Worm (Caenorhabditis elegans): ENCODE measurements around the gene Y60C6A.2.

Y60C6A.2 gene

ce11 chrV:4754684-4755211 is 30.5 kb downstream of the Y60C6A.2 start:
- TF ChIP-seq egl-43 (GFP tag; IDR thresholded peaks at IDR 0.05) (peak; percentile 8; the same call in 1 of the 2 replicates), nhr-102 (tag; optimal IDR thresholded peaks at IDR 0.05) (no peak), set-16 (GFP tag; IDR thresholded peaks at IDR 0.05) (peak; percentile 91), lin-38 (GFP tag; IDR thresholded peaks at IDR 0.05) (0 out of 2 replicates have a peak, but pooled peaks have one; percentile 10), pha-4 (GFP tag; IDR thresholded peaks at IDR 0.05) (peak; percentile 16; the same call in 1 of the 2 replicates), pha-4 (tag; optimal IDR thresholded peaks at IDR 0.05) (no peak)

ce11 chrV:4754123-4754522 is 31.1 kb downstream of the Y60C6A.2 start, which contains the start of gene hil-4:
TSS of gene hil-4 (plus strand) at chrV:4754313.
- no peak for TF ChIP-seq lin-39 (tag; optimal IDR thresholded peaks at IDR 0.05)
- TF ChIP-seq ceh-44 (GFP tag; IDR thresholded peaks at IDR 0.05) = peak; percentile 54; the same call in 1 of the 2 replicates
- TF ChIP-seq lim-7 (GFP tag; IDR thresholded peaks at IDR 0.05) = peak; percentile 45; the same call in 1 of the 2 replicates
- no peak for TF ChIP-seq ama-1 (optimal IDR thresholded peaks at IDR 0.05)
- TF ChIP-seq arid-1 (GFP tag; conservative IDR thresholded peaks at IDR 0.05) = no peak
- 0 out of 2 replicates have a peak, but pooled peaks have one; percentile 67 for TF ChIP-seq egl-43 (GFP tag; IDR thresholded peaks at IDR 0.05)
- no peak for TF ChIP-seq madf-5 (GFP tag; IDR thresholded peaks at IDR 0.05)
- TF ChIP-seq aly-2 (tag; optimal IDR thresholded peaks at IDR 0.05) = no peak
- TF ChIP-seq Y48G9A.11 (GFP tag; IDR thresholded peaks at IDR 0.05) = peak; percentile 59
- no peak for TF ChIP-seq T20F7.1 (GFP tag; optimal IDR thresholded peaks at IDR 0.05)
- TF ChIP-seq unc-130 (GFP tag; optimal IDR thresholded peaks at IDR 0.05) = peak; percentile 7
- no peak for TF ChIP-seq nhr-237 (tag; optimal IDR thresholded peaks at IDR 0.05)
- 0 out of 2 replicates have a peak, but pooled peaks have one; percentile 25 for TF ChIP-seq snpc-1.2 (GFP tag; IDR thresholded peaks at IDR 0.05)
- TF ChIP-seq aha-1 (tag) = peak; percentile 73
- no peak for TF ChIP-seq ZK337.2 (GFP tag; IDR thresholded peaks at IDR 0.05)
- peak; percentile 22; the same call in 1 of the 2 replicates for TF ChIP-seq lin-38 (GFP tag; IDR thresholded peaks at IDR 0.05)
- TF ChIP-seq mdt-29 (GFP tag; IDR thresholded peaks at IDR 0.05) = no peak
- TF ChIP-seq F49E8.2 (tag; optimal IDR thresholded peaks at IDR 0.05; ENCODE audit: borderline replicate concordance) = no peak
- TF ChIP-seq cey-2 (tag; optimal IDR thresholded peaks at IDR 0.05; ENCODE audit: borderline replicate concordance, insufficient read depth) = no peak
- no peak for TF ChIP-seq ceh-62 (tag; optimal IDR thresholded peaks at IDR 0.05)

ce11 chrV:4750294-4750693 is 34.9 kb downstream of the Y60C6A.2 start, which contains the start of gene C18G1.6:
TSS of gene C18G1.6 (plus strand) at chrV:4750594.
- TF ChIP-seq spr-1 (tag; optimal IDR thresholded peaks at IDR 0.05) = no peak
- TF ChIP-seq ceh-82 (tag; optimal IDR thresholded peaks at IDR 0.05) = no peak
- TF ChIP-seq tra-1 (GFP tag; IDR thresholded peaks at IDR 0.05) = no peak
- no peak for TF ChIP-seq ZK546.5 (tag; optimal IDR thresholded peaks at IDR 0.05)
- no peak for TF ChIP-seq lin-1 (GFP tag; IDR thresholded peaks at IDR 0.05)
- no peak for TF ChIP-seq pha-4 (GFP tag; IDR thresholded peaks at IDR 0.05)
- TF ChIP-seq pha-4 (tag; optimal IDR thresholded peaks at IDR 0.05) = no peak
- no peak for TF ChIP-seq daf-19 (GFP tag; conservative IDR thresholded peaks at IDR 0.05)
- TF ChIP-seq zip-11 (GFP tag; IDR thresholded peaks at IDR 0.05) = no peak
- no peak for TF ChIP-seq zfp-2 (tag; optimal IDR thresholded peaks at IDR 0.05)
- no peak for TF ChIP-seq dve-1 (tag; optimal IDR thresholded peaks at IDR 0.05; ENCODE audit: insufficient read depth)
- TF ChIP-seq unc-62 (GFP tag; optimal IDR thresholded peaks at IDR 0.05 in 1 of 2) = no peak
- TF ChIP-seq unc-62 (tag; optimal IDR thresholded peaks at IDR 0.05) = no peak
- TF ChIP-seq D1046.2 (GFP tag; IDR thresholded peaks at IDR 0.05) = no peak
- no peak for TF ChIP-seq hif-1 (tag; optimal IDR thresholded peaks at IDR 0.05)
- no peak for TF ChIP-seq F26F4.8 (GFP tag; conservative IDR thresholded peaks at IDR 0.05)
- no peak for TF ChIP-seq nhr-6 (tag; optimal IDR thresholded peaks at IDR 0.05)
- no peak for TF ChIP-seq mes-2 (tag; optimal IDR thresholded peaks at IDR 0.05; ENCODE audit: poor library complexity, severe bottlenecking)
- TF ChIP-seq T20F7.1 (GFP tag; optimal IDR thresholded peaks at IDR 0.05) = no peak
- TF ChIP-seq attf-4 (tag; optimal IDR thresholded peaks at IDR 0.05) = no peak
- TF ChIP-seq mdt-29 (GFP tag; IDR thresholded peaks at IDR 0.05) = no peak
